Fruit fly (Drosophila melanogaster) whole organism, larva: ENCODE data around the gene CG13813.

Experiments used
- noc ChIP-seq: fragments of 200-800 bp; sonication (Bioruptor generic); optimal IDR thresholded peaks from 3 replicates; lab custom pipeline; 2019; ENCODE audit warnings: missing biosample characterization, mild to moderate bottlenecking, missing genetic modification characterization, moderate library complexity

CG13813 gene

DNA sequence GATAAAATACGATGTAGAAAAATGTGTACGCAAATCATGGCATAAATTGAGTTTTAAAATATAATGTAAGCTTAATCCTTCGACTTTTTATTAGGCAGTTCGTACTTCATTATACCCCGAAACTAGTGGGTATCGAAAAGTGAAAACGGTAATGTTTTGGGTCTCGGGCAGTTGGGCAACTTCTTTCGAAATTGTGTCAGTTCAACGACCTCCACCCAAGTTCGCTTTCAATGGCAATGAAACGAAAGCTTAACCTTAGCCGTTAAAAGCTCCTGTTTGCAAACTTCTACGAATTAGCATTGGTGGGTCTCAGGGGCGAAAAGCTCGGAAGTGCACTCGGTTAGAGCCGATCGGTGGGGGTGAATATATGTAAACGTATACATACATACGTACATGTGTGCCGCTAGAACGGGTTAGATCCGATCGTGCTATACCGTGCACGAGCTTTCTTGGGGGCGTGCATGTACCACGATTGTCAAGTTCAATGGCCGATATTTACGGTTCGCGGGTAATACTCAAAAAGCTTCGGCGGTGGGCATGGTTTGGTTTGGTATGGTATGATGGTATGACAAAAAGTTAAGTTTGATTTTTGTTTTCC, 1.2 kb upstream of the CG13813 start:
- TF ChIP-seq noc (tag; lab: Kevin White, UChicago) = no peak

DNA sequence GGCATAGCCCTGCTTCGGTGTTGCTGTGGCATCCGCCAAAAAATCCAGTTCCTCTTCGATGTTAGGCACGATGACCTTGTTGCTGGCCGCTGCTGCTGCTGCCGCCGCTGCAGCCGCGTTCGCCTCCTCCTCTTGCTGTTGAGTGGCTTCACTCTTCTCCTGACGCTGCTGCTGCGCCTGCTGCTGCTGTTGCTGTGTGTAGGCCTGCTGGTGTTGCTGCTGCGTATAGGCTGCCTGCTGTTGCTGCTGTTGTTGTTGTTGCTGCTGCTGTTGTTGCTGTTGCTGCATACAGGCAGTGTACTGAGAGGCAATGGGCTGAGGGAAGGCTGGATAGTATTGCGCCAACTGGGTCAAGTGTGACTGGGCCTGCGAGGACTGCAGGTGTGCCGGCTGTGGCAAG, 5.7 kb downstream of the CG13813 start:
- no peak for TF ChIP-seq noc (tag; lab: Kevin White, UChicago)

dm6 chr3L:20240753-20241152, 9.3 kb downstream of the CG13813 start, which contains the start of gene Clc:
Gene Clc (plus strand): TSS chr3L:20241053.
- no peak for TF ChIP-seq noc (tag; lab: Kevin White, UChicago)

DNA sequence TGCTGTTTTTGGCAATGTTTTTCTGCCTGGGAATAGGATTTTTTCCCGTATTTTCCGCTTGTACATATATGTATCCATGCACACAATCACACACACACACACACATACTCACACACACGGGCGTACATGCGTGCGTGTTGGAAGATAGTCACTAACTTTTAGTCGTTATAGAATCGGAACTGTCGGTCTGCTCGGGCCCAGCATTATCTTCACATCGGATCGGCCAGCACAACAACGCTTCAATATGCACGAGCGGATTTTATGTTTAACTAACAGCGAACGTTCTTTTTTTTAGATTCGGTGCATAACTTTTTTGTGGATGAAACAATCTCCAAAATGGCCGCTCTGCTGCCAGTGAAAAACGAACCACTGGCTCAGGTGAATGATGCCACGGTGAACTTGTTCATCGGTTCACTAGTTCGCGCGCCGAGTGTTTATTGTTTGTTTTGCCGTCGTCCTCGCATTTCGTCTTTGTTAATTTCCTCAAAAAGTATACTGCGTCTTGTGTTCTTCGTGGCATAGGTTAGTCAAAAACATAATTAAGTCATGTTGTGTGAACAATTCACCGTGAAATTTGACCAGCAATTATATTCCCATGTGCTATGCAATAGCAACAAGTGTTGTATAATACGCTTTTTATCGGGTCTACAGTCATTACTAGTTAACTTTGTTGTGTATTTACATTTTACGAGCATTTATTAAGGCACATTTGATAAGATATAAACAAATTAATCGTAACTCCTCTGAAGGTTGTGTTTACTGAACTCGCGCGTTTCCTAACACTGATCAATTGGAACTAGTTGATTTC, 9.9 kb downstream of the CG13813 start, which contains the start of the genes CG6951 and CG17233:
Gene CG6951, plus strand, starts transcription at position 105 of the 808 bp plus-strand sequence.
Gene CG17233, minus strand, starts transcription at position 741 of the 808 bp plus-strand sequence.
- TF ChIP-seq noc (tag; lab: Kevin White, UChicago) = peak; percentile 4

- TF ChIP-seq noc (tag; lab: Kevin White, UChicago) = peak; percentile 48
Observed at dm6 chr3L:20241987-20242982, 10.8 kb downstream of the CG13813 start.

DNA sequence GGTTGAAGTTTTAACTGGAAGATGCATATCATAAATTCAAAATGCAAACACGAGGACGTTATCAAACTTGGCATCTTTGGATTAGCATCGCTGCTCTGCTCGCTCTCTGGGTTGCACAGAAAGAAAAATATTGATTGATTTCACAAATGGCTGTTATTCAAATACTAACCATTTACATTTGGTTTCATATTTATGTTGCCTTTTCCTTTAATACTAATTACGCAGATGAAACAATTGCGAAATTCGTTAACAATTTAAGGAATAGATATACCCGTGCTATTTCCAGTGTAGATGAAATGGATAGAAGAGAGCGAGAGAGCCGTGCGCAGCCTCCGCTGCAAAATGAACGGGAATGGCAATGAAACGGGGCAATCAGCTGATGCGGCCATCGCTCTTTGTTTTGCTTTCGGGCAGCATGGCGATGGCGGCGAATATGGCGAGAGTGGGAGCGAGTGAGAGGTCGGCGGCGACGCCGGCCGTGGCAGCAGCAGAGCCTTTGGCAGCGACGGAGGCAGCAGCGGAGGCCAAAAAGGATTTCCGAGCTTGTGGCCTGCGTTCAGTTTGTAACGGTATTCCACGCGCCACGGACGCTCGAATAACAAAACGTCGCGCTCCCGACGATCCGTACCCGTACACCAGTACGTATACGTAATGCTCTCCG, 16.2 kb downstream of the CG13813 start, which contains the start of gene rdgC:
Gene rdgC, plus strand, starts transcription at position 568 of the 661 bp plus-strand sequence.
- TF ChIP-seq noc (tag; lab: Kevin White, UChicago) = peak; percentile 94

DNA sequence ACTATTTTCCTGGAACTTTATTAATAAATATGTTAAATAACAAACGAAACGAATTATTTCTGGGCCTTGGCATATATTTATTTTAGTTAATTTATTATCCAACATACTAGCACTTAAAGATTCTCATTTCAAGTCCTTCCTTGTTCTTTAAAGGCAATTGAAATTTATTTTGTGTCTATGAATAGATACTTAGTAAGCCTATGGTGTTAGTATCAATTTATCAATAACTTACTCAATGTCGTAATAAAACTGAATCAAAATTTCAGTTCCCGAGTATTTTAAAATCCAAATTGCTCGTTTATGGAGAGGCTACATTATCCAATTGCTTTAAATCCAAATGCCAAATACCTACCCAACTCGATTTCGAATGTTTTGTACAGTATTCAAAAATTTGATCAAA, 34.0 kb downstream of the CG13813 start, which contains the start of gene CG32228:
Gene CG32228, plus strand, starts transcription at position 301 of the 400 bp plus-strand sequence.
- TF ChIP-seq noc (tag; lab: Kevin White, UChicago) = no peak

dm6 chr3L:20275235-20275634, 43.8 kb downstream of the CG13813 start, which contains the start of gene CG17122:
Gene CG17122 (minus strand): TSS chr3L:20275335.
- TF ChIP-seq noc (tag; lab: Kevin White, UChicago) = no peak

DNA sequence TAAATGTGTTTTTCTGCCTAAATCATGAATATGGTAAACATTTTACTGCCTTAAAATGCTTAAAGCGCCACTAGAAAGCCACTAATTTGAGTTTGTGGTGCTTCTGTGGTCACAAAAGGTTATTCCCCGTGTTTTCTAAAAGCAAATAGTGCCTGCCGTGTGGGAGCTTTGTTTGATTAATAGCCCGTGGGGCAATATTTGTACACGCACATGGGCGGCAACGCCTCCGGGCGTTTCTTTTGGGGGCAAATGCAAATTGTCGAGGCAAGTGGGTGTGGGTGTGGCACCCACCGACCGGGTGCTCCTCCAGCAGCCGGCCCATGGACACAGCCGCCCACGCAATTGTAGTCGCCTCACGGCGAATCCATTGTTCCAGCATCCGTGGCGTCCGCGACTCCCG, 44.4 kb downstream of the CG13813 start:
- TF ChIP-seq noc (tag; lab: Kevin White, UChicago) = no peak

dm6 chr3L:20276615-20277014, 45.1 kb downstream of the CG13813 start:
- TF ChIP-seq noc (tag; lab: Kevin White, UChicago) = no peak

DNA sequence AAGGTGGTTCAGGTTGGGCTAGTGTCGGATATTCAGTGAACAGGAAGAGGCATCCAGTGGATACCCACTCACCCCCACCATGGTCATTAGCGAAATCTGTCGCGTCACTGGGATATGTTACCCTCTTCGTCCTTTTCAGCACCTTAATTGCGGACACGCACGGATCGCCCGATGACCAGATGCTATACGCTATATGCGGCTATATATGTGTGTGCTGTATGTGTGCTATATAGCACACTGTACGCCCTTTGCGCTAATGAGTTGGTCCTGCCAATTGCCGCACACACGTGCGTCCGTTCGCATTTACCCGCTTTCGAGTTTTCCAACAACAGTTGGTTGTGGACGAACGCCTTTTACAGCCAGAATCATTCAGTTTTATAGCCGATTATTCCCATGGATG, 49.8 kb downstream of the CG13813 start:
- TF ChIP-seq noc (tag; lab: Kevin White, UChicago) = no peak
